Fruit fly (Drosophila melanogaster) Kc167 (cell line): ENCODE measurements around the gene lush.

Experiments used
- Myc ChIP-seq: fragments of >200 bp; optimal IDR thresholded peaks from 2 replicates; lab custom pipeline; 2017; ENCODE audit warnings: missing external identifiers
- Sin3A ChIP-seq: fragments of >200 bp; optimal IDR thresholded peaks from 2 replicates; lab custom pipeline; 2018; ENCODE audit warnings: missing external identifiers
- h ChIP-seq: fragments of >200 bp; optimal IDR thresholded peaks from 3 replicates; lab custom pipeline; 2018; ENCODE audit warnings: missing external identifiers
- insv ChIP-seq: fragments of >200 bp; optimal IDR thresholded peaks from 3 replicates; lab custom pipeline; 2018; ENCODE audit warnings: missing external identifiers
- psq ChIP-seq: fragments of >200 bp; optimal IDR thresholded peaks from 2 replicates; lab custom pipeline; 2017; ENCODE audit warnings: missing external identifiers
- ttk ChIP-seq: sonication (Bioruptor generic); optimal IDR thresholded peaks from 2 replicates; lab custom pipeline; 2017; ENCODE audit warnings: missing external identifiers

The lush gene

DNA sequence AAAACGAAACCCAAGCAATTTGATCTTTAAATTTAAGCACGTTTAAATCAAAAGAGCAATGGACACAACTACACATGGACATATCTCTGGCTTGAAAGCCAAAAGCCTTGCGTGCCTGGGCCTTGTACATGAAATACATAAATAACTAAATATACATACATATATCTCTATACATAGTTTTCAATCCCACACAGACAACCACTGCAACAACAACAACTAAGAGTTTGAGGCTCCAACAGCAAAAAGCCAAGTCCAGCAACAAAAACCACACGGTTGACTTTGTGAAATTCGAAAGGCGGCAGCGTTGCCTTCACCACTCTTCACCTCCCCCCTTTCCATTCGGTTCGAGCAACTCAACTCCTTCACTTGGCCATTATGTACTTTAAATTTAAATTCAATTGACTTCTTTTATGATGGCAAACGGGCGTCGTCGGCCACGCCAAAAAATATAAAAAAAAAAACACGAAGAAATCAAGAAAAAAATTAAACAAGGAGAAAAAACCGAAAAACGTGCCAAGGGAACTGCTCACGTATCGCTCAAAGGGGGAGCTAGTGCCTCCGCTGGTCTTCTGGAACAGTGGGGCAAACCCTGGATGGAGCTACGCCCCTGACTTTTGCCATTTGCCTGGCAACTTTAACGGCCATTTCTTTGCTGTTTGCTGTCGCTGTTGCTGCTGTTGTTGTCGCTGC, 45.7 kb downstream of the lush start:
- no peak for TF ChIP-seq Sin3A
- no peak for TF ChIP-seq insv (lab: Kevin White, UChicago)
- no peak for TF ChIP-seq ttk (lab: Kevin White, UChicago)
- TF ChIP-seq Myc: no peak
- TF ChIP-seq psq: no peak
- no peak for TF ChIP-seq h (lab: Kevin White, UChicago)

DNA sequence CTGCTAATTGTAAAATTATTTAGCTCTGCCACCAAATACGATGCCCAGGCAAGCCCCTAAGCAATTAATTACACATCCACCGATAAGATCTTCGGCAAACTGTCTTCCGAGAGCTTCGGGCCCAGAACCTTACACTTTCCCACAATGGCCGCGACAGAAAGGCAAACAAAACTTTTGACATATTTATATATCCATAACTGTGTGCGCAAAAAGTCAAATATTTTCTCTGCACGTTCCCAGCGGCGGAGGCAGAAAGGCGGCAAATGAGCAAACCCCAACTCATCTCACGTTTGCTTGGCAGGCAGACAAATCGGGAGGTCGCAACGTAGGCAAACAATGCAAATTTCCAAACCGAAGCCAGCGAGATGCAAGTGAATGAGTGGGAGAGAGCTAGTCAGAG, 46.7 kb downstream of the lush start:
- TF ChIP-seq h (lab: Kevin White, UChicago) (no peak), psq (no peak), Myc (no peak), Sin3A (no peak)

DNA sequence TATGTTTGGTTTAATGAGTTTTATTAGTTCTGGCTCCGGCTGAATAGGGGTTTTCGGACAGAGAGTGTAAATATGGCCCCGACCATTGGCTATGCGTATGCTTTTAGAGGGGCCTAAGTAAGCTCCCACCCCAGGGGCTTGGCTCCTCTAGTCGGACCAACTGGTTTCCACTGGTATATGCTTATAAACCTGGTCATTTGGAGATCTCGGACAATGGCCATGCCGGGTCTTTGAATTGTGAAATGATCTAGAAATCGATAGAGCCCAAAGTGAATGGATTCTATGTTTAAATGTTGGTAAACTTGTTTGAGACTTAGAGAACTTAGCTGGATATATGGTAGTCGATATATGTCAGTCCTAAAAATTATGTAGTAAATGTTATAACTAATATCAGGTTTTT, 47.2 kb downstream of the lush start:
- no peak for TF ChIP-seq Sin3A
- no peak for TF ChIP-seq h (lab: Kevin White, UChicago)
- no peak for TF ChIP-seq ttk (lab: Kevin White, UChicago)
- no peak for TF ChIP-seq insv (lab: Kevin White, UChicago)
- TF ChIP-seq psq: no peak
- TF ChIP-seq Myc: no peak

DNA sequence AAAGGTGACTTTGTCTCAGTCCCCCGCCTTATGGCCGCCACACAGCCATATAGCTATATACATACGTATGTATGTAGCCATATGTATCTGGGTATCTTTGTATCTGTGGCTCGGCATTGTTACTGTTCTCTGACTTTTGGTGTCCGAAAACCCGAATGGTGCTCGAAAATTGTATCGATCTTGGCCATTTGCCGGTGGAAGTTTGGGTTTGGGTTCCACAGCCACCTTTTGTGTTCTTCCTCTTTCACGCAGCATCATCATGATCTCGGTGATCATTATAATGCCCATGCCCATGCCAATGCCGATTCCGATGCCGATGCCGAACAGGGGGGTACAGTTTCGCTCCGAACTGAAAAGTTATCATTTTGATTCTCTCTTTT, 47.9 kb downstream of the lush start:
- TF ChIP-seq Sin3A (no peak), Myc (no peak), ttk (lab: Kevin White, UChicago) (no peak), h (lab: Kevin White, UChicago) (no peak), insv (lab: Kevin White, UChicago) (no peak), psq (no peak)

DNA sequence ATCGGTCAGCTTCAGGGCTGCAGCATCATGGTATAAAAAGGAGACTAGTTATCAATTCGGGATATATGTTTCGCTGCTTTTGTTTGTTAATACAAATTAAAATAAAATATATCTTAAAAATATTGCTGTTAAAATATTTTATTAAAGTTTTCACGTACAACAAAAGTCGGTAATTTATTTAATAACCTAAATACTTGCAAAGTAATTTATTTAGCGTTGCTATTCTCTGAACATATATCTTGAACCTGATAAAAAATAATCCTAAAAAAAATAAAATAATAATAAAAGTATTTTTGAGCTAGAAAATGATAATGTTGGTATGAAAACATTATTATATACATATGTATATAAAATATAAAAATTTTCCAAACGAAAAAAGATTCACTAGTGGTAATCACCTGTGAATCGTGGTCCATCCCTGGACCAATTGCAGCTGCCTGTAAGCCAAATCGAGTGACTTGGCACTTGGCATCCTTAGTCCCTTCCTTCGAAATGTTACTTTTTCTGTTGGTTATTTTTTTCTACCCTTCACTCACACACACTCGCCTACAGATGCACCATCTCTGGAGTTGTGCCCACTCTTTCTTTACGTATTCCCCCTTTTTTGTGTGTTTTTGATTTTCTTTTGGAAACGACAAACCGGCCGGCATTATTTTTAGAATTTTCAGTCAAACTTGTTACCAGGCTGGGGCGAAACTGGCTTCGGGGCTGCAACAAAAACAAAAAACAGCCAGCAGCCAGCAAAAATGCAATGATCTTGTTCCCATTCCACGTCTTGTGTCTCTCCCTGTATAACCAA, 48.5 kb downstream of the lush start:
- TF ChIP-seq psq (no peak), Myc (no peak), ttk (lab: Kevin White, UChicago) (no peak), insv (lab: Kevin White, UChicago) (no peak), Sin3A (no peak), h (lab: Kevin White, UChicago) (no peak)

DNA sequence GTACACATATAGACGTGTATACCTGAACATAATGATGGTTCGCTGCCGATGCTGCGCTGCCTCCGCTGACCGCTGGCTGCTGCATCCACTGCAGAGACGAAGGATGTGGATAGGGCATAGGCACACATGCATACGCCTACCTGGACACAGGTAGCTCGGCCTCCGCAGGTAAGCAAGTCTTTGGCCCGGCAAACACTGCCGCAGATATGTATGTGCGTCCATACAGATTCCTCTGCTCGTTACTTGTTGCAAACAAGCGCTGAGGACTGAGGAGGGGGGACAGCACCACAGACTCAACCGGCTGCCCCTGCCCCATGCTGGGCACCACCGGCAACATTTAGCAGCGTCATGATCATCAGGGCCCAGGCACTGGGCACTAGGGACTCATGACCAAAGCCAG, 49.2 kb downstream of the lush start:
- TF ChIP-seq Myc (no peak), h (lab: Kevin White, UChicago) (no peak), Sin3A (no peak), insv (lab: Kevin White, UChicago) (no peak), psq (no peak), ttk (lab: Kevin White, UChicago) (no peak)

DNA sequence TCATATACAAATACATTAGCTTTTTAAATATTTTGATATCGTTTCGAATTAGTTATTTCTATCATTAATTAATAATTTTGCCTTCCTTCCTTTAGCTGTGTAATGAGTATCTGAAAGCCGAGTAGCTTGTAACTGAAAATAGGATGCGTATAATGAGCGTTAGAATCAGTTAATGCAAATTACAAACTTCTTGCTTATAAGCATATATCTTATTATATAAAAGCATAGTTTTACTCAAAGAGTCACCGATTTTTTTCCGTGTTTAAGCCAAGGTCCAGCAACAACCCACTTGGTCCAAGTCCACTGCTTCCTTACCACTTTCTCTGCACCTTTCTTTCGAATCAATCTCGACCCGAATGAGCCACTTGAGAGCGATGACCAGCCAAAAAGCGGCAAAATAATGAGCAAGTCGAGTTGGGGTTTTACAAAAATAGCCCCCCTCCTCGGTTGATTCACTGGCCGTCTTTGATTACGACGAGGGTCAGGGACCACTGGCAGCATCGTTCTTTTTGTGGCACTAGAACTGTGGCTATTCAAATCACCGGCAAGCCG, 49.9 kb downstream of the lush start:
- TF ChIP-seq psq: no peak
- no peak for TF ChIP-seq insv (lab: Kevin White, UChicago)
- TF ChIP-seq h (lab: Kevin White, UChicago): no peak
- no peak for TF ChIP-seq Sin3A
